Fruit fly (Drosophila melanogaster) whole organism, pupa: Measurements from ENCODE around the gene wfs1.

Experiments used
- CG10348 ChIP-seq: fragments of 200-800 bp; sonication (Bioruptor generic); IDR thresholded peaks from 2 replicates; pipeline ENCODE4 v1.3.6; 2022; ENCODE audit warnings: missing biosample characterization, missing genetic modification characterization
- CG12605 ChIP-seq: fragments of 200-800 bp; sonication (Bioruptor generic); IDR thresholded peaks from 2 replicates; pipeline ENCODE4 v1.3.6; 2022; ENCODE audit warnings: missing biosample characterization, missing genetic modification characterization
- CG13204 ChIP-seq: fragments of 200-800 bp; sonication (Bioruptor generic); optimal IDR thresholded peaks from 2 replicates; lab custom pipeline; 2018; ENCODE audit warnings: missing biosample characterization, mild to moderate bottlenecking, missing genetic modification characterization, moderate library complexity
- CG14655 ChIP-seq: fragments of 200-800 bp; sonication (Bioruptor generic); optimal IDR thresholded peaks from 3 replicates; lab custom pipeline; 2017; ENCODE audit warnings: mild to moderate bottlenecking, missing biosample characterization, missing genetic modification reagents, missing genetic modification characterization
- CG15710 ChIP-seq: fragments of 200-800 bp; sonication (Bioruptor generic); optimal IDR thresholded peaks from 2 replicates; lab custom pipeline; 2018; ENCODE audit warnings: missing biosample characterization, mild to moderate bottlenecking, missing genetic modification characterization, moderate library complexity
- CG17806 ChIP-seq: fragments of 200-800 bp; sonication (Bioruptor generic); optimal IDR thresholded peaks from 2 replicates; lab custom pipeline; 2018; ENCODE audit warnings: missing biosample characterization, mild to moderate bottlenecking, missing genetic modification characterization, moderate library complexity
- CG32121 ChIP-seq: fragments of 200-800 bp; sonication (Bioruptor generic); IDR thresholded peaks from 2 replicates; pipeline ENCODE4 v1.3.6; 2022; ENCODE audit warnings: missing biosample characterization, missing genetic modification characterization
- CG34367 ChIP-seq: fragments of 200-800 bp; sonication (Bioruptor generic); optimal IDR thresholded peaks from 2 replicates; lab custom pipeline; 2018; ENCODE audit warnings: missing biosample characterization, mild to moderate bottlenecking, missing genetic modification characterization
- CG4496 ChIP-seq: fragments of 200-800 bp; sonication (Bioruptor generic); IDR thresholded peaks from 3 replicates; pipeline ENCODE4 v1.3.6; 2022; ENCODE audit warnings: missing biosample characterization, missing genetic modification characterization
- CG8159 ChIP-seq: fragments of 200-800 bp; sonication (Bioruptor generic); optimal IDR thresholded peaks from 3 replicates; lab custom pipeline; 2018; ENCODE audit warnings: missing biosample characterization, mild to moderate bottlenecking, missing genetic modification characterization, moderate library complexity
- CG8301 ChIP-seq: fragments of 200-800 bp; sonication (Bioruptor generic); optimal IDR thresholded peaks from 2 replicates; lab custom pipeline; 2018; ENCODE audit warnings: missing biosample characterization, mild to moderate bottlenecking, missing genetic modification characterization
- CG9948 ChIP-seq: fragments of 200-800 bp; sonication (Bioruptor generic); optimal IDR thresholded peaks from 2 replicates; lab custom pipeline; 2018; ENCODE audit warnings: missing biosample characterization, mild to moderate bottlenecking, missing genetic modification characterization, moderate library complexity
- D1 ChIP-seq: fragments of 200-800 bp; sonication (Bioruptor generic); optimal IDR thresholded peaks from 2 replicates; lab custom pipeline; 2018; ENCODE audit warnings: missing biosample characterization, mild to moderate bottlenecking, missing genetic modification characterization, moderate library complexity
- EcR ChIP-seq: fragments of 200-800 bp; sonication (Bioruptor generic); optimal IDR thresholded peaks from 3 replicates; lab custom pipeline; 2019; ENCODE audit warnings: missing biosample characterization, missing genetic modification characterization, mild to moderate bottlenecking, moderate library complexity, missing genetic modification reagents
- Ets98B ChIP-seq: fragments of 200-800 bp; sonication (Bioruptor generic); IDR thresholded peaks from 2 replicates; pipeline ENCODE4 v1.3.6; 2022; ENCODE audit warnings: missing biosample characterization, missing genetic modification characterization
- Pif1A ChIP-seq: fragments of 200-800 bp; sonication (Bioruptor generic); optimal IDR thresholded peaks from 3 replicates; lab custom pipeline; 2016; ENCODE audit warnings: missing biosample characterization, missing genetic modification characterization
- Pif1B ChIP-seq: fragments of 200-800 bp; sonication (Bioruptor generic); optimal IDR thresholded peaks from 3 replicates; lab custom pipeline; 2016; ENCODE audit warnings: missing biosample characterization, missing genetic modification characterization
- Snoo ChIP-seq: fragments of 200-800 bp; sonication (Bioruptor generic); optimal IDR thresholded peaks from 3 replicates; lab custom pipeline; 2017; ENCODE audit warnings: missing biosample characterization, mild to moderate bottlenecking, missing genetic modification characterization, inconsistent platforms
- fd96Ca ChIP-seq: fragments of 200-800 bp; sonication (Bioruptor generic); IDR thresholded peaks from 3 replicates; pipeline ENCODE4 v1.3.6; 2022; ENCODE audit warnings: missing biosample characterization, missing genetic modification characterization
- gl ChIP-seq: fragments of 200-800 bp; sonication (Bioruptor generic); optimal IDR thresholded peaks from 2 replicates; lab custom pipeline; 2018; ENCODE audit warnings: missing biosample characterization, mild to moderate bottlenecking, missing genetic modification characterization
- rn ChIP-seq: fragments of 200-800 bp; sonication (Bioruptor generic); IDR thresholded peaks from 2 replicates; pipeline ENCODE4 v1.3.6; 2022; ENCODE audit warnings: missing biosample characterization, missing genetic modification characterization

wfs1 gene

dm6 chr3R:22667959-22668316 is 22.2 kb downstream of the wfs1 start:
- TF ChIP-seq CG34367 (tag; lab: Kevin White, UChicago) (no peak), CG14655 (GFP tag; lab: Kevin White, UChicago) (no peak), Pif1A (no peak), CG9948 (tag; lab: Kevin White, UChicago) (no peak), rn (GFP tag; lab: Robert Waterston, UW) (no peak), CG12605 (no peak), Pif1B (no peak), CG17806 (tag; lab: Kevin White, UChicago) (no peak), CG4496 (GFP tag; lab: Robert Waterston, UW) (no peak), EcR (GFP tag; lab: Kevin White, UChicago) (no peak), CG8301 (tag; lab: Kevin White, UChicago) (no peak), fd96Ca (GFP tag; lab: Robert Waterston, UW) (no peak), CG8159 (tag; lab: Kevin White, UChicago) (no peak), CG32121 (GFP tag; lab: Robert Waterston, UW) (no peak), D1 (no peak), CG15710 (no peak), CG10348 (no peak), CG13204 (GFP tag; lab: Kevin White, UChicago) (no peak)

dm6 chr3R:22667284-22667958 is 22.8 kb downstream of the wfs1 start:
- peak; percentile 99 for TF ChIP-seq CG9948 (tag; lab: Kevin White, UChicago)
- peak; percentile 90 for TF ChIP-seq CG32121 (GFP tag; lab: Robert Waterston, UW)
- peak; percentile 50 for TF ChIP-seq fd96Ca (GFP tag; lab: Robert Waterston, UW)
- peak; percentile 81 for TF ChIP-seq rn (GFP tag; lab: Robert Waterston, UW)
- peak; percentile 78 for TF ChIP-seq gl (tag; lab: Kevin White, UChicago)
- peak; percentile 95 for TF ChIP-seq CG15710
- peak; percentile 80 for TF ChIP-seq Ets98B (GFP tag; lab: Robert Waterston, UW)
- peak; percentile 99 for TF ChIP-seq CG8159 (tag; lab: Kevin White, UChicago)
- peak; percentile 94; the same call in 2 of the 3 replicates for TF ChIP-seq CG4496 (GFP tag; lab: Robert Waterston, UW)
- TF ChIP-seq Pif1B = peak; percentile 91
- peak; percentile 96 for TF ChIP-seq D1
- peak; percentile 96 for TF ChIP-seq CG17806 (tag; lab: Kevin White, UChicago)
- TF ChIP-seq CG14655 (GFP tag; lab: Kevin White, UChicago) = peak; percentile 96
- peak; percentile 91 for TF ChIP-seq CG34367 (tag; lab: Kevin White, UChicago)
- TF ChIP-seq CG8301 (tag; lab: Kevin White, UChicago) = peak; percentile 94
- peak; percentile 87 for TF ChIP-seq Pif1A
- TF ChIP-seq EcR (GFP tag; lab: Kevin White, UChicago) = peak; percentile 3
- peak; percentile 73; the same call in 1 of the 2 replicates for TF ChIP-seq CG12605
- TF ChIP-seq CG10348 = peak; percentile 75
- TF ChIP-seq CG13204 (GFP tag; lab: Kevin White, UChicago) = peak; percentile 67
- TF ChIP-seq Snoo (tag; lab: Kevin White, UChicago) = peak; percentile 92

- TF ChIP-seq CG13204 (GFP tag; lab: Kevin White, UChicago) = no peak
- TF ChIP-seq Ets98B (GFP tag; lab: Robert Waterston, UW) = peak; percentile 5; the same call in 1 of the 2 replicates
- TF ChIP-seq CG15710 = peak; percentile 16
- TF ChIP-seq rn (GFP tag; lab: Robert Waterston, UW) = no peak
- peak; percentile 38; the same call in 1 of the 3 replicates for TF ChIP-seq fd96Ca (GFP tag; lab: Robert Waterston, UW)
- no peak for TF ChIP-seq CG14655 (GFP tag; lab: Kevin White, UChicago)
- TF ChIP-seq CG34367 (tag; lab: Kevin White, UChicago) = peak; percentile 2
- TF ChIP-seq Pif1B = no peak
- TF ChIP-seq Snoo (tag; lab: Kevin White, UChicago) = no peak
- peak; percentile 59; the same call in 1 of the 3 replicates for TF ChIP-seq CG4496 (GFP tag; lab: Robert Waterston, UW)
- no peak for TF ChIP-seq CG9948 (tag; lab: Kevin White, UChicago)
- TF ChIP-seq gl (tag; lab: Kevin White, UChicago) = no peak
- TF ChIP-seq CG10348 = no peak
- TF ChIP-seq CG17806 (tag; lab: Kevin White, UChicago) = no peak
These were observed 23.5 kb downstream of the wfs1 start for dm6 chr3R:22666449-22667283.

DNA sequence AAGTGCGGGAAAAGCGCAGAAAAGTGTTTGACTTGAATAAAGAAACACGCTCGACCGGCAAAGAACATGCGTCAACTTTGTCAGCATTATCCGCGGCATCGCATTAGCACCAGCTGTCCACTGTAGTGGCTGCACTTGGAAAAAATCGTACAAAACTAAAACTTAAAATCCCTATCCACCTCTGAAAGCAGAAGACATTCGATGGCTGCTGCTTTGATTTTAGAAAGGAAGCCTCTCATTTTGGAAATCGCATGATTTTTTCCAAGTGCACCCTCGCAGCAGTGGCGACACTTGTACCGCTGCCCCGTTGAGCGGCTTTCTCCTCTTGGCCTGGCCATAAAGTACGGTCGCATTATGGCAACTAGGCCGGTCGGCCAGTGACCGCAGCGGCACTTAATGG is 25.9 kb downstream of the wfs1 start:
- TF ChIP-seq CG9948 (tag; lab: Kevin White, UChicago) = peak; percentile 26
- peak; percentile 17 for TF ChIP-seq CG34367 (tag; lab: Kevin White, UChicago)
- TF ChIP-seq rn (GFP tag; lab: Robert Waterston, UW) = peak; percentile 51; the same call in 1 of the 2 replicates
- TF ChIP-seq Pif1A = peak; percentile 78
- TF ChIP-seq Pif1B = peak; percentile 23
- peak; percentile 90 for TF ChIP-seq fd96Ca (GFP tag; lab: Robert Waterston, UW)
- TF ChIP-seq CG12605 = peak; percentile 57
- TF ChIP-seq CG8301 (tag; lab: Kevin White, UChicago) = peak; percentile 79
- peak; percentile 87 for TF ChIP-seq Ets98B (GFP tag; lab: Robert Waterston, UW)
- TF ChIP-seq Snoo (tag; lab: Kevin White, UChicago) = no peak
- no peak for TF ChIP-seq CG13204 (GFP tag; lab: Kevin White, UChicago)
- TF ChIP-seq CG14655 (GFP tag; lab: Kevin White, UChicago) = peak; percentile 73
- no peak for TF ChIP-seq EcR (GFP tag; lab: Kevin White, UChicago)
- TF ChIP-seq CG32121 (GFP tag; lab: Robert Waterston, UW) = peak; percentile 78
- TF ChIP-seq CG4496 (GFP tag; lab: Robert Waterston, UW) = peak; percentile 86
- peak; percentile 14 for TF ChIP-seq CG15710
- no peak for TF ChIP-seq D1
